Fruit fly (Drosophila melanogaster) whole organism, embryonic: ENCODE results near the gene CG42512.
A peak's percentile ranks its signal among the peaks of the same experiment; 100 is the strongest.

ENCODE experiments used
- B-H2 ChIP-seq: fragments of 200-800 bp; sonication (Bioruptor generic); optimal IDR thresholded peaks from 2 replicates; lab custom pipeline; 2018; ENCODE audit warnings: missing biosample characterization, mild to moderate bottlenecking, missing genetic modification characterization
- Bgb ChIP-seq: fragments of 200-800 bp; sonication (Bioruptor generic); IDR thresholded peaks from 2 replicates; pipeline ENCODE4 v1.3.6; 2022; ENCODE audit warnings: missing biosample characterization, missing genetic modification characterization; ENCODE audit not compliant: partially characterized antibody
- Blimp-1 ChIP-seq: fragments of 200-800 bp; sonication (Bioruptor generic); optimal IDR thresholded peaks from 3 replicates; lab custom pipeline; 2018; ENCODE audit warnings: missing biosample characterization, missing genetic modification characterization, mild to moderate bottlenecking, moderate library complexity, missing genetic modification reagents
- C15 ChIP-seq: fragments of 200-800 bp; sonication (Bioruptor generic); IDR thresholded peaks from 3 replicates; pipeline ENCODE4 v1.3.6; 2022; ENCODE audit warnings: missing biosample characterization, missing genetic modification characterization
- CG10979 ChIP-seq: fragments of 200-800 bp; sonication (Bioruptor generic); optimal IDR thresholded peaks from 2 replicates; lab custom pipeline; 2018; ENCODE audit warnings: missing biosample characterization, mild to moderate bottlenecking, missing genetic modification characterization, moderate library complexity
- CG11696 ChIP-seq: fragments of 200-800 bp; sonication (Bioruptor generic); IDR thresholded peaks from 2 replicates; pipeline ENCODE4 v1.3.6; 2022; ENCODE audit warnings: missing biosample characterization, missing genetic modification characterization
- CG12769 ChIP-seq: fragments of 200-800 bp; sonication (Bioruptor generic); optimal IDR thresholded peaks from 2 replicates; lab custom pipeline; 2019; ENCODE audit warnings: missing biosample characterization, mild to moderate bottlenecking, missing genetic modification characterization, moderate library complexity
- CG13287 ChIP-seq: fragments of 200-800 bp; sonication (Bioruptor generic); IDR thresholded peaks from 2 replicates; pipeline ENCODE4 v1.3.6; 2022; ENCODE audit warnings: missing biosample characterization, missing genetic modification characterization; ENCODE audit not compliant: partially characterized antibody
- CG13775 ChIP-seq: fragments of 200-800 bp; sonication (Bioruptor generic); optimal IDR thresholded peaks from 3 replicates; lab custom pipeline; 2017; ENCODE audit warnings: missing biosample characterization, mild to moderate bottlenecking, missing genetic modification characterization
- CG13894 ChIP-seq: fragments of 200-800 bp; sonication (Bioruptor generic); optimal IDR thresholded peaks from 3 replicates; lab custom pipeline; 2018; ENCODE audit warnings: missing biosample characterization, mild to moderate bottlenecking, missing genetic modification characterization, moderate library complexity
- CG15601 ChIP-seq: fragments of 200-800 bp; sonication (Bioruptor generic); optimal IDR thresholded peaks from 3 replicates; lab custom pipeline; 2019; ENCODE audit warnings: missing biosample characterization, mild to moderate bottlenecking, missing genetic modification characterization, moderate library complexity
- CG17612 ChIP-seq: fragments of 200-800 bp; sonication (Bioruptor generic); IDR thresholded peaks from 2 replicates; pipeline ENCODE4 v1.3.6; 2022; ENCODE audit warnings: missing biosample characterization, missing genetic modification characterization
- CG1792 ChIP-seq: fragments of 200-800 bp; sonication (Bioruptor generic); optimal IDR thresholded peaks from 2 replicates; lab custom pipeline; 2016; ENCODE audit warnings: missing biosample characterization, missing genetic modification characterization
- CG2712 ChIP-seq: fragments of 200-800 bp; optimal IDR thresholded peaks from 3 replicates; lab custom pipeline; 2019; ENCODE audit warnings: missing biosample characterization, mild to moderate bottlenecking, missing genetic modification characterization, moderate library complexity
- CG32532 ChIP-seq: fragments of 200-800 bp; sonication (Bioruptor generic); IDR thresholded peaks from 2 replicates; pipeline ENCODE4 v1.3.6; 2022; ENCODE audit warnings: missing biosample characterization, missing genetic modification characterization
- CG4820 ChIP-seq: fragments of 200-800 bp; sonication (Bioruptor generic); optimal IDR thresholded peaks from 3 replicates; lab custom pipeline; 2016; ENCODE audit warnings: missing biosample characterization, missing genetic modification characterization
- CG8290 ChIP-seq, 3 experiments: fragments of 200-800 bp; sonication (Bioruptor generic); optimal IDR thresholded peaks; 2 replicates each; lab custom pipeline; 2016 to 2019; ENCODE audit warnings: missing biosample characterization in 3 of 3, missing genetic modification characterization in 3 of 3, mild to moderate bottlenecking in 2 of 3, moderate library complexity in 1 of 3
- CG8765 ChIP-seq: fragments of 200-800 bp; sonication (Bioruptor generic); IDR thresholded peaks from 2 replicates; pipeline ENCODE4 v1.3.6; 2022; ENCODE audit warnings: missing biosample characterization, missing genetic modification characterization
- CTCF ChIP-seq: fragments of 200-800 bp; sonication (Bioruptor generic); optimal IDR thresholded peaks from 2 replicates; lab custom pipeline; 2017; ENCODE audit warnings: missing biosample characterization, mild to moderate bottlenecking, missing genetic modification characterization, moderate library complexity
- Med ChIP-seq: fragments of 200-800 bp; sonication (Bioruptor generic); peaks from one replicate; lab custom pipeline; 2016; ENCODE audit warnings: missing biosample characterization, missing genetic modification characterization, mild to moderate bottlenecking, inconsistent platforms, moderate library complexity
- Opbp ChIP-seq: fragments of 200-800 bp; sonication (Bioruptor generic); IDR thresholded peaks from 3 replicates; pipeline ENCODE4 v1.3.6; 2022; ENCODE audit warnings: missing biosample characterization, missing genetic modification characterization; ENCODE audit not compliant: partially characterized antibody
- Rx ChIP-seq: fragments of 200-800 bp; sonication (Bioruptor generic); IDR thresholded peaks from 2 replicates; pipeline ENCODE4 v1.3.6; 2022; ENCODE audit warnings: missing biosample characterization, missing genetic modification characterization
- Sin3A ChIP-seq: fragments of >200 bp; optimal IDR thresholded peaks from 2 replicates; lab custom pipeline; 2018
- abd-A ChIP-seq: fragments of 200-800 bp; sonication (Bioruptor generic); optimal IDR thresholded peaks from 3 replicates; lab custom pipeline; 2019; ENCODE audit warnings: missing biosample characterization, mild to moderate bottlenecking, missing genetic modification characterization, moderate library complexity
- al ChIP-seq: fragments of 200-800 bp; sonication (Bioruptor generic); IDR thresholded peaks from 2 replicates; pipeline ENCODE4 v1.3.6; 2022; ENCODE audit warnings: missing biosample characterization, missing genetic modification characterization
- ase ChIP-seq: fragments of 200-800 bp; sonication (Bioruptor generic); IDR thresholded peaks from 3 replicates; pipeline ENCODE4 v1.3.6; 2022; ENCODE audit warnings: missing biosample characterization, missing genetic modification characterization
- chinmo ChIP-seq: fragments of 200-800 bp; sonication (Bioruptor generic); IDR thresholded peaks from 4 replicates; pipeline ENCODE4 v1.3.6; 2022; ENCODE audit warnings: missing biosample characterization, missing genetic modification characterization; ENCODE audit not compliant: partially characterized antibody
- ci ChIP-seq: fragments of 200-800 bp; sonication (Bioruptor generic); IDR thresholded peaks from 3 replicates; pipeline ENCODE4 v1.3.6; 2022; ENCODE audit warnings: missing biosample characterization, missing genetic modification characterization
- cwo ChIP-seq: fragments of 200-800 bp; sonication (Bioruptor generic); optimal IDR thresholded peaks from 3 replicates; lab custom pipeline; 2017; ENCODE audit warnings: missing biosample characterization, missing genetic modification characterization, mild to moderate bottlenecking, moderate library complexity, missing genetic modification reagents
- gfzf ChIP-seq: fragments of 200-800 bp; sonication (Bioruptor generic); optimal IDR thresholded peaks from 2 replicates; lab custom pipeline; 2016; ENCODE audit warnings: missing biosample characterization, mild to moderate bottlenecking, missing genetic modification characterization, moderate library complexity
- grn ChIP-seq: fragments of 200-800 bp; sonication (Bioruptor generic); optimal IDR thresholded peaks from 3 replicates; lab custom pipeline; 2017; ENCODE audit warnings: missing biosample characterization, missing genetic modification characterization
- gsb-n ChIP-seq: fragments of 200-800 bp; sonication (Bioruptor generic); optimal IDR thresholded peaks from 3 replicates; lab custom pipeline; 2018; ENCODE audit warnings: missing biosample characterization, mild to moderate bottlenecking, missing genetic modification characterization
- ham ChIP-seq: fragments of 200-800 bp; sonication (Bioruptor generic); IDR thresholded peaks from 2 replicates; pipeline ENCODE4 v1.3.6; 2022; ENCODE audit warnings: missing biosample characterization, missing genetic modification characterization
- luna ChIP-seq: fragments of 200-800 bp; sonication (Bioruptor generic); optimal IDR thresholded peaks from 2 replicates; lab custom pipeline; 2016; ENCODE audit warnings: missing biosample characterization, missing genetic modification characterization
- mam ChIP-seq: fragments of 200-800 bp; sonication (Bioruptor generic); optimal IDR thresholded peaks from 3 replicates; lab custom pipeline; 2016; ENCODE audit warnings: missing biosample characterization, missing genetic modification characterization
- ro ChIP-seq: fragments of 200-800 bp; sonication (Bioruptor generic); IDR thresholded peaks from 2 replicates; pipeline ENCODE4 v1.3.6; 2022; ENCODE audit warnings: missing biosample characterization, missing genetic modification characterization
- row ChIP-seq: fragments of 200-800 bp; sonication (Bioruptor generic); IDR thresholded peaks from 3 replicates; pipeline ENCODE4 v1.3.6; 2022; ENCODE audit warnings: missing biosample characterization, missing genetic modification characterization
- sr ChIP-seq: fragments of 200-800 bp; sonication (Bioruptor generic); IDR thresholded peaks from 3 replicates; pipeline ENCODE4 v1.3.6; 2022; ENCODE audit warnings: missing biosample characterization, missing genetic modification characterization
- stc ChIP-seq: fragments of 200-800 bp; sonication (Bioruptor generic); IDR thresholded peaks from 2 replicates; pipeline ENCODE4 v1.3.6; 2022; ENCODE audit warnings: missing biosample characterization, missing genetic modification characterization
- trem ChIP-seq: fragments of 200-800 bp; optimal IDR thresholded peaks from 3 replicates; lab custom pipeline; 2019; ENCODE audit warnings: missing biosample characterization, mild to moderate bottlenecking, missing genetic modification characterization, moderate library complexity
- z ChIP-seq: fragments of 200-800 bp; sonication (Bioruptor generic); IDR thresholded peaks from 3 replicates; pipeline ENCODE4 v1.3.6; 2022; ENCODE audit warnings: missing biosample characterization, missing genetic modification characterization
- zen2 ChIP-seq: fragments of 200-800 bp; sonication (Bioruptor generic); IDR thresholded peaks from 3 replicates; pipeline ENCODE4 v1.3.6; 2022; ENCODE audit warnings: missing biosample characterization, missing genetic modification characterization; ENCODE audit not compliant: partially characterized antibody
- zf30C ChIP-seq: fragments of 200-800 bp; sonication (Bioruptor generic); optimal IDR thresholded peaks from 3 replicates; lab custom pipeline; 2018; ENCODE audit warnings: missing biosample characterization, mild to moderate bottlenecking, missing genetic modification characterization
- zfh2 ChIP-seq: fragments of 200-800 bp; sonication (Bioruptor generic); optimal IDR thresholded peaks from 2 replicates; lab custom pipeline; 2016; ENCODE audit warnings: missing biosample characterization, missing genetic modification characterization

Gene CG42512

DNA sequence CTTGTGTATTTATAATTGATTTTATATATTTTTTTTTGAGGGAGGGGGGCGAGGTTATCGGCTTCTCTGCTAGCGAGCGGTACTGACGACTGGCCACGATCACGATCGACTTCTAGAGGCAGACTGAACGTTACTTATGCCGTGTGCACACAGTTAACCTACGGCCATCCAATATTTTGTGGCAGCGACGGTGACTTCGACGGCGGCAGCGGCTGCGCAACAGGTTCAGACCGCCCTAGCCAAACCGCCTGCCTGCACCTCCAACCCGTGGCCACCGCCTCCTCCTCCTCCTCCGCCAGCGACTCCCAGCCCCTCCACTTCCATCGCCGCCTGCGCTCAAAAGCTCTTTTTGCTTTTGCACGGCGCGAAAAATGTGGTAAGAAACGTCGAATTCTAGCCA is 29.7 kb upstream of the CG42512 start, which contains the start of gene CG9782 (continued):
- TF ChIP-seq CG32532 (GFP tag; lab: Robert Waterston, UW) (peak; percentile 29; the same call in 1 of the 2 replicates), sr (GFP tag; lab: Robert Waterston, UW) (peak; percentile 72), stc (GFP tag; lab: Robert Waterston, UW) (no peak), CG13287 (peak; percentile 18; the same call in 1 of the 2 replicates), Bgb (GFP tag; lab: Robert Waterston, UW) (0 out of 2 replicates have a peak, but pooled peaks have one; percentile 36), CG13775 (GFP tag; lab: Kevin White, UChicago) (no peak), ham (no peak), ci (peak; percentile 51; the same call in 2 of the 3 replicates), Sin3A (no peak), CG8765 (GFP tag; lab: Robert Waterston, UW) (no peak), zfh2 (GFP tag; lab: Kevin White, UChicago) (no peak), Rx (GFP tag; lab: Robert Waterston, UW) (no peak), B-H2 (GFP tag; lab: Kevin White, UChicago) (no peak), abd-A (tag; lab: Kevin White, UChicago) (peak; percentile 19), Med (GFP tag; lab: Kevin White, UChicago) (peak; percentile 13), gsb-n (tag; lab: Kevin White, UChicago) (no peak), zen2 (GFP tag; lab: Robert Waterston, UW) (no peak), CG13894 (peak; percentile 44), cwo (peak; percentile 0), mam (GFP tag; lab: Kevin White, UChicago) (no peak), row (GFP tag; lab: Robert Waterston, UW) (peak; percentile 21; the same call in 1 of the 3 replicates), z (GFP tag; lab: Robert Waterston, UW) (peak; percentile 77; the same call in 2 of the 3 replicates), CG12769 (tag; lab: Kevin White, UChicago) (peak; percentile 80), CG11696 (GFP tag; lab: Robert Waterston, UW) (no peak), CG17612 (GFP tag; lab: Robert Waterston, UW) (no peak), ase (GFP tag; lab: Robert Waterston, UW) (no peak), gfzf (GFP tag; lab: Kevin White, UChicago) (no peak), Opbp (GFP tag; lab: Robert Waterston, UW) (peak; percentile 47; the same call in 1 of the 3 replicates), CG2712 (tag; lab: Kevin White, UChicago) (no peak), trem (no peak)

DNA sequence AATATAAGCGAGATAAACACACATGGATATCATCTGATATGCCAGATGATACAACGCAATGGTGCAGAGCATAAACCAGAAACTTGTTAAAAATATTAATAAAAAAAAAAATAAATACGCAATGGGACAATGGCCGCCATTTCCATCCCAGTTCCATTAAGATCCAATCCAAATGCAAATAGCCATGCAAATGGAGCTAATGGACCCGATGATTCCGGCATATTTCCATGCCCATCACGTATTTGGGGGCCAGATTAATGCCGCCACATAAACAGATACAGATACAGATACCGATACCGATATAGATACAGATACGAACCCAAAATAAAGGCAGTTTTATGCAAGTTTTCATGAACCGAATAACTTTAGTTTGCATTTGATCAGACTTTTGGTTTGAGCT is 27.7 kb upstream of the CG42512 start:
- peak; percentile 63 for TF ChIP-seq abd-A (tag; lab: Kevin White, UChicago)
- peak; percentile 16 for TF ChIP-seq grn (GFP tag; lab: Kevin White, UChicago)
- peak; percentile 80 for TF ChIP-seq CG13894
- no peak for TF ChIP-seq ro (GFP tag; lab: Robert Waterston, UW)
- peak; percentile 41; the same call in 1 of the 4 replicates for TF ChIP-seq chinmo (GFP tag; lab: Robert Waterston, UW)
- peak; percentile 22 for TF ChIP-seq Med (GFP tag; lab: Kevin White, UChicago)
- TF ChIP-seq zf30C = no peak
- TF ChIP-seq CG13775 (GFP tag; lab: Kevin White, UChicago) = no peak

DNA sequence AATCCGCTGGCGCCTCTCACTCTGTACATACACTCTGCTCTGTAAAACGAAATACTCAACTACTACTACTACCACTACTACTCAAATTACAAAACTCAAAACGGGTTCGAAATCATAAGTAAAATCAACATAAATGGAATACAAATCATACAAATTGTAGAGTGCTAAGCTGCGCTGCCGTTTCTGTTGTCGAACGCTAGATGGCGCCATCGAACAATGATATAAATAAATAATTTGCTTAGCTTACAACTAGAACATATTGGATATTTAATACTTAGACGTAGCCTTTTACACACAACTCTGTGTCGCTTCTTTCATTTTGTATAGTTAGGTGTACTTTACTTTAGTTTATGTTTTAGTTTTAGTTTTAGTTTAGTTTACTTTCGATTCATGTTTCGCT is 26.7 kb upstream of the CG42512 start:
- TF ChIP-seq luna (GFP tag; lab: Kevin White, UChicago) = no peak
- peak; percentile 34; the same call in 1 of the 3 replicates for TF ChIP-seq z (GFP tag; lab: Robert Waterston, UW)
- no peak for TF ChIP-seq CG15601 (tag; lab: Kevin White, UChicago)
- peak; percentile 89 for TF ChIP-seq CTCF (GFP tag; lab: Kevin White, UChicago)
- no peak for TF ChIP-seq CG1792 (GFP tag; lab: Kevin White, UChicago)
- no peak for TF ChIP-seq C15
- TF ChIP-seq Med (GFP tag; lab: Kevin White, UChicago) = peak; percentile 12
- TF ChIP-seq CG4820 = no peak
- TF ChIP-seq Blimp-1 (GFP tag; lab: Kevin White, UChicago) = no peak
- no peak for TF ChIP-seq al
- no peak for TF ChIP-seq CG8290 (GFP tag; optimal IDR thresholded peaks at IDR 0.05; lab: Kevin White, UChicago)
- TF ChIP-seq CG8290 (tag; optimal IDR thresholded peaks at IDR 0.05; lab: Kevin White, UChicago) = no peak
- TF ChIP-seq CG10979 (tag; lab: Kevin White, UChicago) = peak; percentile 40
